Worm (Caenorhabditis elegans) whole organism, young adult: ENCODE data around the gene F52H3.6.
"Not testable (repeated sequence)": the region's sequence is repeated elsewhere in the genome, so short reads cannot be mapped to it uniquely, and the experiment has no call there.

ENCODE experiments used
- K12H6.12 ChIP-seq: fragments of 200-800 bp; sonication (Bioruptor generic); optimal IDR thresholded peaks from 2 replicates; lab custom pipeline; 2018; ENCODE audit warnings: mild to moderate bottlenecking, missing genetic modification characterization, missing compliant biosample characterization
- Y56A3A.18 ChIP-seq: fragments of 200-800 bp; sonication (Bioruptor generic); IDR thresholded peaks from 2 replicates; pipeline ENCODE4 v1.3.6; 2022; ENCODE audit warnings: missing genetic modification reagents, missing genetic modification characterization, missing compliant biosample characterization
- atf-7 ChIP-seq: sonication (generic microtip); optimal IDR thresholded peaks from 2 replicates; lab custom pipeline; 2017; ENCODE audit warnings: mild to moderate bottlenecking, missing genetic modification characterization, missing compliant biosample characterization
- attf-5 ChIP-seq: fragments of 200-800 bp; sonication (Bioruptor generic); optimal IDR thresholded peaks from 2 replicates; lab custom pipeline; 2018; ENCODE audit warnings: mild to moderate bottlenecking, missing genetic modification characterization, missing compliant biosample characterization
- attf-6 ChIP-seq: fragments of 200-800 bp; sonication (Bioruptor generic); IDR thresholded peaks from 2 replicates; pipeline ENCODE4 v1.3.6; 2022; ENCODE audit warnings: missing genetic modification reagents, missing genetic modification characterization, missing compliant biosample characterization
- cebp-1 ChIP-seq, 2 experiments: fragments of 200-800 bp in 1 of 2; sonication (Bioruptor generic) in 1 of 2; sonication (generic microtip) in 1 of 2; IDR thresholded peaks in 1 of 2; optimal IDR thresholded peaks in 1 of 2; 2 replicates each; pipeline versions ENCODE4 v1.3.6 to Lab custom; 2017 to 2022; ENCODE audit warnings: missing compliant biosample characterization in 2 of 2, missing genetic modification characterization in 2 of 2, mild to moderate bottlenecking in 1 of 2, missing genetic modification reagents in 1 of 2, moderate library complexity in 1 of 2
- ceh-100 ChIP-seq: fragments of 200-800 bp; sonication (Bioruptor generic); IDR thresholded peaks from 2 replicates; pipeline ENCODE4 v1.3.6; 2022; ENCODE audit warnings: missing genetic modification reagents, missing genetic modification characterization, missing compliant biosample characterization
- ceh-91 ChIP-seq: fragments of 200-800 bp; sonication (Bioruptor generic); IDR thresholded peaks from 2 replicates; pipeline ENCODE4 v1.3.6; 2022; ENCODE audit warnings: missing genetic modification reagents, missing genetic modification characterization, missing compliant biosample characterization
- dox-1 ChIP-seq: fragments of 200-800 bp; sonication (Bioruptor generic); IDR thresholded peaks from 2 replicates; pipeline ENCODE4 v1.3.6; 2022; ENCODE audit warnings: missing genetic modification reagents, missing genetic modification characterization, missing compliant biosample characterization
- ets-4 ChIP-seq: fragments of 200-800 bp; sonication (Bioruptor generic); optimal IDR thresholded peaks from 2 replicates; lab custom pipeline; 2018; ENCODE audit warnings: mild to moderate bottlenecking, missing genetic modification characterization, missing compliant biosample characterization
- hrde-1 ChIP-seq: sonication (generic microtip); optimal IDR thresholded peaks from 2 replicates; lab custom pipeline; 2016; ENCODE audit warnings: missing genetic modification characterization, mild to moderate bottlenecking, missing compliant biosample characterization, moderate library complexity, missing genotype, missing genetic modification reagents, borderline replicate concordance
- lag-1 ChIP-seq: fragments of 200-800 bp; sonication (Bioruptor generic); IDR thresholded peaks from 2 replicates; pipeline ENCODE4 v1.3.6; 2022; ENCODE audit warnings: missing genetic modification reagents, missing genetic modification characterization, missing compliant biosample characterization
- lin-54 ChIP-seq: fragments of 200-800 bp; sonication (Bioruptor generic); optimal IDR thresholded peaks from 2 replicates; lab custom pipeline; 2018; ENCODE audit warnings: mild to moderate bottlenecking, missing genetic modification characterization, missing compliant biosample characterization
- lsy-27 ChIP-seq: sonication (generic microtip); optimal IDR thresholded peaks from 2 replicates; lab custom pipeline; 2017; ENCODE audit warnings: missing genetic modification characterization, mild to moderate bottlenecking, missing compliant biosample characterization, antibody characterized with exemption, missing genotype, borderline replicate concordance; ENCODE audit not compliant: insufficient read depth
- mel-28 ChIP-seq: sonication (generic microtip); optimal IDR thresholded peaks from 2 replicates; lab custom pipeline; 2016; ENCODE audit warnings: borderline replicate concordance, mild to moderate bottlenecking, missing genetic modification characterization, missing compliant biosample characterization
- mxl-1 ChIP-seq: sonication (generic microtip); optimal IDR thresholded peaks from 2 replicates; lab custom pipeline; 2016; ENCODE audit warnings: missing genetic modification characterization, missing compliant biosample characterization
- nfyb-1 ChIP-seq: fragments of 200-800 bp; sonication (Bioruptor generic); IDR thresholded peaks from 2 replicates; pipeline ENCODE4 v1.3.6; 2022; ENCODE audit warnings: missing genetic modification reagents, missing genetic modification characterization, missing compliant biosample characterization
- nhr-120 ChIP-seq: fragments of 200-800 bp; sonication (Bioruptor generic); IDR thresholded peaks from 2 replicates; pipeline ENCODE4 v1.3.6; 2022; ENCODE audit warnings: missing genetic modification characterization, missing compliant biosample characterization
- nhr-80 ChIP-seq: sonication (generic microtip); optimal IDR thresholded peaks from 2 replicates; lab custom pipeline; 2016; ENCODE audit warnings: missing genetic modification characterization, missing compliant biosample characterization
- snpc-1.1 ChIP-seq: sonication (generic microtip); optimal IDR thresholded peaks from 2 replicates; lab custom pipeline; 2017; ENCODE audit warnings: missing genetic modification characterization, mild to moderate bottlenecking, missing compliant biosample characterization, antibody characterized with exemption, moderate library complexity, missing genotype, missing genetic modification reagents; ENCODE audit not compliant: insufficient read depth
- tbp1 ChIP-seq: fragments of 200-800 bp; sonication (Bioruptor generic); optimal IDR thresholded peaks from 2 replicates; lab custom pipeline; 2018; ENCODE audit warnings: mild to moderate bottlenecking, missing genetic modification characterization, missing compliant biosample characterization
- unc-62 ChIP-seq: fragments of 150-350 bp; optimal IDR thresholded peaks from 2 replicates; lab custom pipeline; 2014; ENCODE audit warnings: missing biosample characterization, missing genetic modification reagents, missing genetic modification characterization
- ztf-22 ChIP-seq: fragments of 200-800 bp; sonication (Bioruptor generic); optimal IDR thresholded peaks from 2 replicates; lab custom pipeline; 2018; ENCODE audit warnings: mild to moderate bottlenecking, missing genetic modification characterization, moderate library complexity, missing compliant biosample characterization
- ztf-28 ChIP-seq: fragments of 200-800 bp; sonication (Bioruptor generic); IDR thresholded peaks from 2 replicates; pipeline ENCODE4 v1.3.6; 2022; ENCODE audit warnings: missing genetic modification reagents, missing genetic modification characterization, missing compliant biosample characterization

The F52H3.6 gene

ce11 chrII:10007917-10008316 is 20.3 kb downstream of the F52H3.6 start, which contains the start of gene ZK892.5:
Gene ZK892.5, plus strand, starts transcription at chrII:10008217.
- TF ChIP-seq mxl-1 (tag; lab: Kevin White, UChicago), result no peak
- TF ChIP-seq ets-4 (GFP tag; lab: Kevin White, UChicago), result no peak
- TF ChIP-seq mel-28 (tag; lab: Kevin White, UChicago), result no peak

DNA sequence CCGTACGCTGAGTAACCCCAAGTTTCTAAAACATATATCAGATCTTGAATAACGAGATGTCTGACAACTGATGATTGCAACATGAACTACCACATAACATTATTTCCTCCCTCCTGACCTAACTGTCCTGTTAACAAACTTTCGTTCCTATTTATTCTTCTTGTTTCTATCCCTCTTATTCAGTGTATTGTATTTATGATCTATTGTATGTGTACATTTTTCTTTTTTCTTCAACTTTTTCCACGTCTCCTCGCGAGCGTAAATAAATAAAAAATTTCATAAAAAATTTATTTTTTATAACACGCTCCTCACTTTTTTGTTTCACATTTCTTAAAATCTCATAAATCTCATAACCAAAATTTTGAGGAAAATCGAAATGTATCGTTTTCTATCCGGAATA is 22.0 kb downstream of the F52H3.6 start, which contains the start of gene ZK892.4:
Gene ZK892.4 (plus strand): TSS at position 301 of the 400 bp plus-strand sequence.
- not testable (repeated sequence) for TF ChIP-seq lin-54; nhr-80 (tag; lab: Kevin White, UChicago); lsy-27 (tag; lab: Kevin White, UChicago)
- TF ChIP-seq, all 124 proteins: peak for 0; not testable (repeated sequence) for 124

ce11 chrII:10001546-10001945 is 26.7 kb downstream of the F52H3.6 start, which contains the start of gene ZK892.3:
Gene ZK892.3, plus strand, starts transcription at chrII:10001846.
- TF ChIP-seq K12H6.12 (tag; lab: Kevin White, UChicago) (no peak), nhr-80 (tag; lab: Kevin White, UChicago) (no peak), hrde-1 (no peak), ceh-91 (no peak), attf-6 (GFP tag; lab: Robert Waterston, UW) (no peak)
- TF ChIP-seq, all 124 proteins: peak for 0

ce11 chrII:10001065-10001464 is 27.2 kb downstream of the F52H3.6 start, which contains the start of gene nlt-1:
Gene nlt-1, minus strand, starts transcription at chrII:10001142.
- TF ChIP-seq nhr-80 (tag; lab: Kevin White, UChicago), result peak; percentile 99
- peak; percentile 28 for TF ChIP-seq attf-5
- no peak for TF ChIP-seq lin-54
- peak; percentile 17 for TF ChIP-seq tbp1
- no peak for TF ChIP-seq ceh-100 (GFP tag; lab: Robert Waterston, UW)
- peak; percentile 73 for TF ChIP-seq nfyb-1 (GFP tag; lab: Robert Waterston, UW)
- TF ChIP-seq ztf-22, result peak; percentile 20
- no peak for TF ChIP-seq cebp-1 (GFP tag; IDR thresholded peaks at IDR 0.05; lab: Robert Waterston, UW)
- TF ChIP-seq cebp-1 (tag; optimal IDR thresholded peaks at IDR 0.05; lab: Kevin White, UChicago), result peak; percentile 30
- TF ChIP-seq dox-1 (GFP tag; lab: Robert Waterston, UW), result peak; percentile 36; the same call in 1 of the 2 replicates
- no peak for TF ChIP-seq K12H6.12 (tag; lab: Kevin White, UChicago)
- TF ChIP-seq ets-4 (GFP tag; lab: Kevin White, UChicago), result peak; percentile 44
- peak; percentile 16 for TF ChIP-seq atf-7 (tag; lab: Kevin White, UChicago)
- TF ChIP-seq, all 124 proteins: peak for 9

- TF ChIP-seq unc-62 (GFP tag; lab: Kevin White, UChicago), result no peak
- TF ChIP-seq snpc-1.1 (tag; lab: Kevin White, UChicago), result no peak
Observed at ce11 chrII:9994679-9995078, 33.5 kb downstream of the F52H3.6 start.

ce11 chrII:9992474-9992873 is 35.7 kb downstream of the F52H3.6 start:
- TF ChIP-seq lag-1 (GFP tag; lab: Robert Waterston, UW), result no peak
- no peak for TF ChIP-seq lin-54
- TF ChIP-seq ztf-22, result no peak
- TF ChIP-seq ztf-28 (GFP tag; lab: Robert Waterston, UW), result no peak
- TF ChIP-seq nhr-120 (GFP tag; lab: Robert Waterston, UW), result no peak

DNA sequence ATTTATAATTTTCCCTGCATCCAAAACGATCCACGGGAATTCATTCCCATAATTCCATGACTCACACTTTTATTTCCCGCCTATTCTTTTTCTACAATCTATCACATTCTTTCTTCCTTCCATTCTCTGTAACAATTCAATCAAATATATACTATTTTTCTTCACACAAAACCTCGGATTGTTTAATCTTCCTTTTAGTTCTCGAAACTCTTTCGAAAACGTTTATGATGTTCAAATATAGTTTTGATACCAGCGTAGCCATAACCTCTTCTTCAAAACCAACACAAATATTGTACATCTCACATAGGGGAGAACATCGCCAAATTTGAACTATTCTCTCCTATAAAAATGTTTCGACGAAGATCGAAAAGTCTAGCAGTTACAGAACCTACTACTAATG is 37.4 kb downstream of the F52H3.6 start, which contains the start of gene lec-3:
Gene lec-3 (plus strand): TSS at position 301 of the 400 bp plus-strand sequence.
- no peak for TF ChIP-seq Y56A3A.18 (GFP tag; lab: Robert Waterston, UW)
